Worm (Caenorhabditis elegans) whole organism, late embryonic: Measurements from ENCODE around the gene ZK742.7.

Source experiments
- F13H6.1 ChIP-seq: sonication (generic microtip); optimal IDR thresholded peaks from 2 replicates; lab custom pipeline; 2016; ENCODE audit warnings: missing genetic modification characterization, missing compliant biosample characterization
- ama-1 ChIP-seq: fragments of 150-350 bp; optimal IDR thresholded peaks from 2 replicates; lab custom pipeline; 2014
- ceh-31 ChIP-seq: sonication (generic microtip); optimal IDR thresholded peaks from 2 replicates; lab custom pipeline; 2016; ENCODE audit warnings: missing genetic modification characterization, missing compliant biosample characterization
- ceh-45 ChIP-seq: fragments of 200-800 bp; sonication (Bioruptor generic); IDR thresholded peaks from 2 replicates; pipeline ENCODE4 v1.3.6; 2022; ENCODE audit warnings: missing genetic modification reagents, missing genetic modification characterization, missing compliant biosample characterization
- fkh-10 ChIP-seq: fragments of 150-350 bp; optimal IDR thresholded peaks from 2 replicates; lab custom pipeline; 2014; ENCODE audit warnings: missing biosample characterization, missing genetic modification reagents, missing genetic modification characterization
- hlh-13 ChIP-seq: fragments of 200-800 bp; sonication (Bioruptor generic); optimal IDR thresholded peaks from 2 replicates; lab custom pipeline; 2018; ENCODE audit warnings: mild to moderate bottlenecking, missing genetic modification characterization, missing compliant biosample characterization
- hlh-30 ChIP-seq: sonication (generic microtip); optimal IDR thresholded peaks from 2 replicates; lab custom pipeline; 2017; ENCODE audit warnings: antibody characterized with exemption, missing genetic modification characterization, missing compliant biosample characterization; ENCODE audit not compliant: insufficient read depth
- hlh-6 ChIP-seq: sonication (generic microtip); optimal IDR thresholded peaks from 2 replicates; lab custom pipeline; 2016; ENCODE audit warnings: missing genotype, missing genetic modification characterization, missing compliant biosample characterization

- TF ChIP-seq ama-1 (lab: Kevin White, UChicago) (no peak), ceh-45 (no peak), hlh-13 (GFP tag; lab: Kevin White, UChicago) (no peak), hlh-30 (tag; lab: Kevin White, UChicago) (no peak), F13H6.1 (tag; lab: Kevin White, UChicago) (no peak), fkh-10 (no peak), ceh-31 (tag; lab: Kevin White, UChicago) (no peak), hlh-6 (tag; lab: Kevin White, UChicago) (no peak)
Observed at ce11 chrV:7811758-7812157, 13.6 kb downstream of the ZK742.7 start, which contains the start of gene ZK742.4.
